Worm (Caenorhabditis elegans) whole organism, L1 larva: Measurements from ENCODE around the gene F44E2.9.

ENCODE experiments used
- C16A3.4 ChIP-seq: fragments of 150-350 bp; optimal IDR thresholded peaks from 2 replicates; lab custom pipeline; 2014; ENCODE audit warnings: missing biosample characterization, missing genetic modification characterization
- F16B12.6 ChIP-seq: fragments of 150-350 bp; optimal IDR thresholded peaks from 2 replicates; lab custom pipeline; 2014; ENCODE audit warnings: missing biosample characterization, missing genetic modification characterization
- Y116A8C.19 ChIP-seq: sonication (generic microtip); optimal IDR thresholded peaks from 2 replicates; lab custom pipeline; 2016; ENCODE audit warnings: missing compliant biosample characterization, missing genetic modification characterization, borderline replicate concordance
- blmp-1 ChIP-seq: fragments of 150-350 bp; optimal IDR thresholded peaks from 2 replicates; lab custom pipeline; 2014; ENCODE audit warnings: missing biosample characterization, missing genetic modification characterization
- ceh-63 ChIP-seq: fragments of 200-800 bp; sonication (Bioruptor generic); optimal IDR thresholded peaks from 2 replicates; lab custom pipeline; 2018; ENCODE audit warnings: mild to moderate bottlenecking, missing genetic modification characterization, missing compliant biosample characterization
- ceh-82 ChIP-seq, 3 experiments: fragments of 150-350 bp in 1 of 3; sonication (generic microtip) in 2 of 3; optimal IDR thresholded peaks; 2 replicates each; lab custom pipeline; 2014 to 2017; ENCODE audit warnings: missing biosample characterization in 3 of 3, missing genetic modification characterization in 3 of 3
- ceh-90 ChIP-seq: sonication (generic microtip); optimal IDR thresholded peaks from 2 replicates; lab custom pipeline; 2016; ENCODE audit warnings: missing genetic modification characterization, missing compliant biosample characterization
- dpl-1 ChIP-seq, 3 experiments: fragments of 150-350 bp in 2 of 3; sonication (generic microtip) in 1 of 3; optimal IDR thresholded peaks; 2 replicates each; lab custom pipeline; 2014 to 2017; ENCODE audit warnings: missing biosample characterization in 3 of 3, missing genetic modification characterization in 3 of 3, missing genetic modification reagents in 3 of 3
- dsc-1 ChIP-seq: sonication (generic microtip); optimal IDR thresholded peaks from 2 replicates; lab custom pipeline; 2016; ENCODE audit warnings: mild to moderate bottlenecking, missing genetic modification characterization, missing compliant biosample characterization
- efl-1 ChIP-seq, 4 experiments: fragments of 150-350 bp; optimal IDR thresholded peaks in 3 of 4; peaks in 1 of 4; 1 replicate in 1 of 4; 2 replicates in 3 of 4; lab custom pipeline; 2014; ENCODE audit warnings: missing biosample characterization in 2 of 4, missing genetic modification characterization in 2 of 4, missing genetic modification reagents in 2 of 4
- efl-3 ChIP-seq: fragments of 200-800 bp; sonication (Bioruptor generic); optimal IDR thresholded peaks from 2 replicates; lab custom pipeline; 2018; ENCODE audit warnings: mild to moderate bottlenecking, missing genetic modification characterization, missing compliant biosample characterization
- elt-2 ChIP-seq: sonication (generic microtip); optimal IDR thresholded peaks from 2 replicates; lab custom pipeline; 2016; ENCODE audit warnings: missing genetic modification characterization, mild to moderate bottlenecking, inconsistent platforms, missing compliant biosample characterization, missing genetic modification reagents
- elt-3 ChIP-seq, 6 experiments: fragments of 150-350 bp in 1 of 6; sonication (generic microtip); optimal IDR thresholded peaks; 2 replicates each; lab custom pipeline; 2017 to 2018; ENCODE audit warnings: missing biosample characterization in 6 of 6, missing genetic modification characterization in 6 of 6, inconsistent platforms in 1 of 6
- fkh-10 ChIP-seq: sonication (generic microtip); optimal IDR thresholded peaks from 2 replicates; lab custom pipeline; 2017; ENCODE audit warnings: missing biosample characterization, missing genetic modification reagents, missing genetic modification characterization
- hlh-17 ChIP-seq: fragments of 200-800 bp; sonication (Bioruptor generic); optimal IDR thresholded peaks from 2 replicates; lab custom pipeline; 2018; ENCODE audit warnings: missing genetic modification characterization, mild to moderate bottlenecking, missing compliant biosample characterization, moderate library complexity, borderline replicate concordance
- isw-1 ChIP-seq: fragments of 200-800 bp; sonication (Bioruptor generic); IDR thresholded peaks from 2 replicates; pipeline ENCODE4 v1.3.6; 2022; ENCODE audit warnings: missing genetic modification characterization, missing compliant biosample characterization
- lin-14 ChIP-seq: fragments of 200-800 bp; sonication (Bioruptor generic); optimal IDR thresholded peaks from 2 replicates; lab custom pipeline; 2018; ENCODE audit warnings: mild to moderate bottlenecking, missing genetic modification characterization, moderate library complexity, missing compliant biosample characterization
- lin-15B ChIP-seq: fragments of 150-350 bp; sonication (generic microtip); optimal IDR thresholded peaks from 3 replicates; lab custom pipeline; 2014; ENCODE audit warnings: missing biosample characterization, missing genetic modification characterization
- lin-35 ChIP-seq, 2 experiments: fragments of 150-350 bp; optimal IDR thresholded peaks; 2 replicates each; lab custom pipeline; 2014; ENCODE audit warnings: missing biosample characterization in 2 of 2, missing genetic modification characterization in 2 of 2, missing genetic modification reagents in 2 of 2
- lin-39 ChIP-seq: fragments of 150-350 bp; optimal IDR thresholded peaks from 2 replicates; lab custom pipeline; 2014; ENCODE audit warnings: missing biosample characterization, missing genetic modification reagents, missing genetic modification characterization
- lir-3 ChIP-seq: sonication (generic microtip); optimal IDR thresholded peaks from 2 replicates; lab custom pipeline; 2016; ENCODE audit warnings: mild to moderate bottlenecking, missing genetic modification characterization, moderate library complexity, missing compliant biosample characterization; ENCODE audit not compliant: poor library complexity
- lsy-2 ChIP-seq, 2 experiments: fragments of 150-350 bp; optimal IDR thresholded peaks; 2 replicates each; lab custom pipeline; 2014; ENCODE audit warnings: missing biosample characterization in 2 of 2, missing genetic modification characterization in 2 of 2
- mab-9 ChIP-seq: fragments of 200-800 bp; sonication (Bioruptor generic); IDR thresholded peaks from 2 replicates; pipeline ENCODE4 v1.3.6; 2022; ENCODE audit warnings: missing genetic modification reagents, missing genetic modification characterization, missing compliant biosample characterization
- mdl-1 ChIP-seq, 2 experiments: fragments of 150-350 bp; optimal IDR thresholded peaks; 2 replicates each; lab custom pipeline; 2014 to 2017; ENCODE audit warnings: missing biosample characterization in 2 of 2, missing genetic modification characterization in 2 of 2, inconsistent platforms in 1 of 2
- mep-1 ChIP-seq: fragments of 150-350 bp; optimal IDR thresholded peaks from 2 replicates; lab custom pipeline; 2014; ENCODE audit warnings: missing biosample characterization, missing genetic modification characterization
- nhr-19 ChIP-seq: fragments of 200-800 bp; sonication (Bioruptor generic); conservative IDR thresholded peaks from 2 replicates; pipeline ENCODE4 v1.3.6; 2022; ENCODE audit warnings: missing genetic modification characterization, missing compliant biosample characterization
- nhr-20 ChIP-seq: sonication (generic microtip); optimal IDR thresholded peaks from 2 replicates; lab custom pipeline; 2016; ENCODE audit warnings: mild to moderate bottlenecking, missing genetic modification characterization, missing compliant biosample characterization
- nhr-28 ChIP-seq: fragments of 150-350 bp; optimal IDR thresholded peaks from 2 replicates; lab custom pipeline; 2014; ENCODE audit warnings: missing biosample characterization, missing genetic modification characterization
- nhr-47 ChIP-seq: sonication (generic microtip); optimal IDR thresholded peaks from 2 replicates; lab custom pipeline; 2016; ENCODE audit warnings: mild to moderate bottlenecking, missing genetic modification characterization, moderate library complexity, missing compliant biosample characterization
- nhr-71 ChIP-seq: sonication (generic microtip); optimal IDR thresholded peaks from 2 replicates; lab custom pipeline; 2016; ENCODE audit warnings: mild to moderate bottlenecking, missing genetic modification characterization, moderate library complexity, missing compliant biosample characterization
- nhr-85 ChIP-seq: sonication (generic microtip); peaks from one replicate; lab custom pipeline; 2016; ENCODE audit warnings: missing genetic modification characterization, inconsistent platforms, missing compliant biosample characterization
- nhr-90 ChIP-seq: sonication (generic microtip); optimal IDR thresholded peaks from 2 replicates; lab custom pipeline; 2016; ENCODE audit warnings: mild to moderate bottlenecking, missing genetic modification characterization, missing compliant biosample characterization; ENCODE audit not compliant: poor library complexity
- pax-3 ChIP-seq: fragments of 200-800 bp; sonication (Bioruptor generic); optimal IDR thresholded peaks from 2 replicates; lab custom pipeline; 2018; ENCODE audit warnings: mild to moderate bottlenecking, missing genetic modification characterization, moderate library complexity, missing compliant biosample characterization
- rnt-1 ChIP-seq: sonication (generic microtip); optimal IDR thresholded peaks from 2 replicates; lab custom pipeline; 2016; ENCODE audit warnings: mild to moderate bottlenecking, missing genetic modification characterization, moderate library complexity, missing compliant biosample characterization
- skn-1 ChIP-seq: fragments of 150-350 bp; optimal IDR thresholded peaks from 2 replicates; lab custom pipeline; 2014; ENCODE audit warnings: missing biosample characterization, missing genetic modification characterization
- snpc-4 ChIP-seq: fragments of 150-350 bp; optimal IDR thresholded peaks from 2 replicates; lab custom pipeline; 2014; ENCODE audit warnings: missing biosample characterization, missing genetic modification characterization
- snu-23 ChIP-seq: sonication (generic microtip); optimal IDR thresholded peaks from 2 replicates; lab custom pipeline; 2016; ENCODE audit warnings: missing genetic modification characterization, missing compliant biosample characterization
- sox-4 ChIP-seq: sonication (generic microtip); optimal IDR thresholded peaks from 2 replicates; lab custom pipeline; 2016; ENCODE audit warnings: missing genetic modification characterization, missing compliant biosample characterization
- swsn-7 ChIP-seq: sonication (generic microtip); optimal IDR thresholded peaks from 2 replicates; lab custom pipeline; 2016; ENCODE audit warnings: missing genetic modification characterization, missing compliant biosample characterization
- tbx-2 ChIP-seq: sonication (generic microtip); optimal IDR thresholded peaks from 2 replicates; lab custom pipeline; 2016; ENCODE audit warnings: missing genetic modification characterization, missing compliant biosample characterization
- unc-130 ChIP-seq: fragments of 150-350 bp; optimal IDR thresholded peaks from 2 replicates; lab custom pipeline; 2017; ENCODE audit warnings: missing biosample characterization, missing genetic modification characterization, inconsistent platforms
- vab-15 ChIP-seq: sonication (generic microtip); optimal IDR thresholded peaks from 2 replicates; lab custom pipeline; 2017; ENCODE audit warnings: missing genotype, mild to moderate bottlenecking, missing genetic modification characterization, missing compliant biosample characterization
- xbp-1 ChIP-seq: sonication (generic microtip); optimal IDR thresholded peaks from 2 replicates; lab custom pipeline; 2016; ENCODE audit warnings: missing genetic modification characterization, missing compliant biosample characterization
- zip-4 ChIP-seq: fragments of 200-800 bp; sonication (Bioruptor generic); optimal IDR thresholded peaks from 2 replicates; lab custom pipeline; 2018; ENCODE audit warnings: mild to moderate bottlenecking, missing genetic modification characterization, moderate library complexity, missing compliant biosample characterization

F44E2.9 gene

ce11 chrIII:8815699-8816098 is 34.6 kb downstream of the F44E2.9 start (continued):
- TF ChIP-seq pax-3 (tag; lab: Kevin White, UChicago) (no peak), nhr-20 (tag; lab: Kevin White, UChicago) (peak; percentile 15)
- TF ChIP-seq, all 84 proteins: peak for 11

- TF ChIP-seq lin-14 (GFP tag; lab: Kevin White, UChicago) (peak; percentile 53), nhr-20 (tag; lab: Kevin White, UChicago) (no peak), fkh-10 (peak; percentile 36)
Measured at ce11 chrIII:8811111-8811510, 39.2 kb downstream of the F44E2.9 start.

- TF ChIP-seq unc-130 (tag; lab: Kevin White, UChicago) (peak; percentile 21), lin-35 (GFP tag; optimal IDR thresholded peaks at IDR 0.05; lab: Kevin White, UChicago) (peak; percentile 94 to 98), nhr-47 (tag; lab: Kevin White, UChicago) (peak; percentile 54), Y116A8C.19 (tag; lab: Kevin White, UChicago) (no peak), nhr-85 (tag; lab: Kevin White, UChicago) (peak; percentile 38), ceh-82 (tag; optimal IDR thresholded peaks at IDR 0.05; lab: Kevin White, UChicago) (peak in 2 of 3 experiments; percentile 36 to 67), rnt-1 (tag; lab: Kevin White, UChicago) (peak; percentile 57), dpl-1 (GFP tag; optimal IDR thresholded peaks at IDR 0.05; lab: Kevin White, UChicago) (peak; percentile 90 to 94 (median 93)), lin-39 (peak; percentile 11), elt-3 (tag; optimal IDR thresholded peaks at IDR 0.05; lab: Kevin White, UChicago) (peak in 1 of 6 experiments; percentile 45), nhr-19 (GFP tag; lab: Robert Waterston, UW) (peak; percentile 41), lsy-2 (tag; optimal IDR thresholded peaks at IDR 0.05; lab: Kevin White, UChicago) (peak; percentile 47 to 79), swsn-7 (tag; lab: Kevin White, UChicago) (peak; percentile 39), snu-23 (GFP tag; lab: Kevin White, UChicago) (peak; percentile 59), F16B12.6 (tag; lab: Kevin White, UChicago) (peak; percentile 44), zip-4 (no peak), lir-3 (tag; lab: Kevin White, UChicago) (no peak), mep-1 (peak; percentile 66), snpc-4 (tag; lab: Kevin White, UChicago) (peak; percentile 22), mdl-1 (tag; optimal IDR thresholded peaks at IDR 0.05; lab: Kevin White, UChicago) (peak in 1 of 2 experiments; percentile 38), mab-9 (GFP tag; lab: Robert Waterston, UW) (no peak), elt-2 (tag; lab: Kevin White, UChicago) (no peak), nhr-90 (tag; lab: Kevin White, UChicago) (peak; percentile 47), lin-15B (tag; lab: Kevin White, UChicago) (peak; percentile 46), skn-1 (tag; lab: Kevin White, UChicago) (peak; percentile 68), efl-1 (optimal IDR thresholded peaks at IDR 0.05; lab: Kevin White, UChicago) (peak; percentile 90 to 95), efl-1 (GFP tag; optimal IDR thresholded peaks at IDR 0.05 in 1 of 2; lab: Kevin White, UChicago) (peak; percentile 95 to 100), blmp-1 (peak; percentile 54), hlh-17 (GFP tag; lab: Kevin White, UChicago) (no peak), dsc-1 (tag; lab: Kevin White, UChicago) (peak; percentile 45), nhr-28 (tag; lab: Kevin White, UChicago) (no peak), vab-15 (tag; lab: Kevin White, UChicago) (no peak), efl-3 (no peak), lin-14 (GFP tag; lab: Kevin White, UChicago) (peak; percentile 32), nhr-20 (tag; lab: Kevin White, UChicago) (peak; percentile 68), sox-4 (tag; lab: Kevin White, UChicago) (no peak), xbp-1 (peak; percentile 38), isw-1 (GFP tag; lab: Robert Waterston, UW) (0 out of 2 replicates have a peak, but pooled peaks have one; percentile 8), C16A3.4 (peak; percentile 60), ceh-63 (GFP tag; lab: Kevin White, UChicago) (no peak), nhr-71 (tag; lab: Kevin White, UChicago) (peak; percentile 58), ceh-90 (tag; lab: Kevin White, UChicago) (no peak), tbx-2 (tag; lab: Kevin White, UChicago) (peak; percentile 49)
Measured at ce11 chrIII:8809245-8809971, 40.9 kb downstream of the F44E2.9 start, which contains the start of gene prx-19. prx-19 (minus strand) TSS chrIII:8809295.
